Fruit fly (Drosophila melanogaster) whole organism, adult: ENCODE data around the gene CG5989.
A peak's percentile ranks its signal among the peaks of the same experiment; 100 is the strongest.

Source experiments
- CG11617 ChIP-seq: fragments of 200-800 bp; sonication (Bioruptor generic); optimal IDR thresholded peaks from 2 replicates; lab custom pipeline; 2017; ENCODE audit warnings: mild to moderate bottlenecking, missing biosample characterization, missing genetic modification reagents, missing genetic modification characterization
- CG12768 ChIP-seq: fragments of 200-800 bp; sonication (Bioruptor generic); optimal IDR thresholded peaks from 2 replicates; lab custom pipeline; 2017; ENCODE audit warnings: missing biosample characterization, missing genetic modification characterization, mild to moderate bottlenecking, moderate library complexity, missing genetic modification reagents
- CG14711 ChIP-seq: fragments of 200-800 bp; sonication (Bioruptor generic); optimal IDR thresholded peaks from 2 replicates; lab custom pipeline; 2018; ENCODE audit warnings: missing biosample characterization, mild to moderate bottlenecking, missing genetic modification characterization, moderate library complexity
- CG1620 ChIP-seq: fragments of 200-800 bp; sonication (Bioruptor generic); optimal IDR thresholded peaks from 2 replicates; lab custom pipeline; 2016; ENCODE audit warnings: missing biosample characterization, missing genetic modification characterization
- CG33017 ChIP-seq: fragments of 200-800 bp; sonication (Bioruptor generic); optimal IDR thresholded peaks from 2 replicates; lab custom pipeline; 2018; ENCODE audit warnings: missing biosample characterization, mild to moderate bottlenecking, missing genetic modification characterization, moderate library complexity
- CG5204 ChIP-seq: fragments of 200-800 bp; sonication (Bioruptor generic); optimal IDR thresholded peaks from 2 replicates; lab custom pipeline; 2016; ENCODE audit warnings: missing biosample characterization, missing genetic modification characterization
- CG7045 ChIP-seq: fragments of 200-800 bp; sonication (Bioruptor generic); optimal IDR thresholded peaks from 2 replicates; lab custom pipeline; 2017; ENCODE audit warnings: missing biosample characterization, mild to moderate bottlenecking, missing genetic modification characterization
- CG7101 ChIP-seq: fragments of 200-800 bp; sonication (Bioruptor generic); optimal IDR thresholded peaks from 2 replicates; lab custom pipeline; 2018; ENCODE audit warnings: missing biosample characterization, mild to moderate bottlenecking, missing genetic modification characterization, moderate library complexity
- Clk ChIP-seq: fragments of 200-800 bp; sonication (Bioruptor generic); optimal IDR thresholded peaks from 2 replicates; lab custom pipeline; 2017; ENCODE audit warnings: missing biosample characterization, missing genetic modification characterization
- Crg-1 ChIP-seq: fragments of 200-800 bp; sonication (Bioruptor generic); optimal IDR thresholded peaks from 2 replicates; lab custom pipeline; 2016; ENCODE audit warnings: missing biosample characterization, missing genetic modification characterization
- Hr96 ChIP-seq: fragments of 200-800 bp; sonication (Bioruptor generic); optimal IDR thresholded peaks from 2 replicates; lab custom pipeline; 2016; ENCODE audit warnings: missing biosample characterization, missing genetic modification characterization
- Mnt ChIP-seq: fragments of 200-800 bp; sonication (Bioruptor generic); optimal IDR thresholded peaks from 2 replicates; lab custom pipeline; 2016; ENCODE audit warnings: missing biosample characterization, mild to moderate bottlenecking, missing genetic modification characterization
- bab1 ChIP-seq: fragments of 200-800 bp; sonication (Bioruptor generic); optimal IDR thresholded peaks from 3 replicates; lab custom pipeline; 2019; ENCODE audit warnings: missing biosample characterization, mild to moderate bottlenecking, missing genetic modification characterization, moderate library complexity
- cic ChIP-seq: fragments of 200-800 bp; sonication (Bioruptor generic); optimal IDR thresholded peaks from 2 replicates; lab custom pipeline; 2017; ENCODE audit warnings: missing biosample characterization, mild to moderate bottlenecking, missing genetic modification characterization, moderate library complexity
- cnc ChIP-seq, 2 experiments: fragments of >200 bp; optimal IDR thresholded peaks; 2 replicates each; lab custom pipeline; 2017
- kay ChIP-seq: fragments of 200-800 bp; sonication (Bioruptor generic); peaks from one replicate; lab custom pipeline; 2016; ENCODE audit warnings: missing biosample characterization, missing genetic modification characterization, borderline replicate concordance
- ovo ChIP-seq: fragments of 200-800 bp; sonication (Bioruptor generic); optimal IDR thresholded peaks from 2 replicates; lab custom pipeline; 2016; ENCODE audit warnings: missing biosample characterization, missing genetic modification characterization
- pad ChIP-seq: fragments of 200-800 bp; sonication (Bioruptor generic); optimal IDR thresholded peaks from 3 replicates; lab custom pipeline; 2017; ENCODE audit warnings: missing biosample characterization, missing genetic modification characterization, mild to moderate bottlenecking, moderate library complexity, missing genetic modification reagents
- tj ChIP-seq: fragments of 200-800 bp; sonication (Bioruptor generic); optimal IDR thresholded peaks from 3 replicates; lab custom pipeline; 2017; ENCODE audit warnings: missing biosample characterization, mild to moderate bottlenecking, missing genetic modification characterization, moderate library complexity
- toe ChIP-seq: fragments of 200-800 bp; sonication (Bioruptor generic); optimal IDR thresholded peaks from 2 replicates; lab custom pipeline; 2016; ENCODE audit warnings: missing biosample characterization, missing genetic modification characterization

The CG5989 gene

DNA sequence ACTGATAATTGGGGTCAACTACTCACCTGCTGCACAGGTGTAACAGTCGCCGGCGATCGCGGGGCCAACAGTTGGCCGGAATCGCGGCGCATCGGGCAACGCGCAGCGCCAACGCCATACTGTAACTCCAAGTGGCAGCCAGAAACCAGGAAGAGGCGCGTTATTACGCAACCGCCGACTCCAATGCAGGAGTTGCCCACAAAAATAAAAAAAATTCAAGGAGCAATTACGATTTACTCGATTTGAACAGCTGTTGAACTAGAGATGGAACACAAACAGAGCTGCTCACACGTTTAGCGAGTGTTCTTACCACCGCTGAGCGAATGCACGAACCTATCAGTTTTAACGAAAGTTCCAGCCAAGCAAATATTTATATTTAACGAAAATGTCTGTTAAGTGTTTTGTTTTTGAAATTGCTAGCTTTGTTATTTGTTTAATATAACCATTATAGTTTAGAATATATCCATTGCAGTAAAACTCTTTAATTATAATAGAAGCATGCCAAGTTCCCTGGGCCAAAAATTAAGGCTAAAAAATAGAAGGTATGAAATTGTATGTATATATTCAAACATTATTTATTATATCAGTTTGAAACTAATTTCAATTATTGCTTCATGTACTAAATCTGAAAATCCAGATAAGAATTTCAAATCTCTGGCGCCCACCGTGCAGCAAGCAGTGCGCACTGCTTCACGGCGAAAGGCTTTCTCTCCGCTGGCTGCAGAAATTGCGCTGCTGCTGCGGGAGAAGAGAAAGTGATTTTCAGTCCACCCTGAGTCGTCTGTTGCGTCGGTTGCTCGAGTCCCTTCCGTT is at the start of gene CG5989, which contains the start of gene CG6282:
Gene CG5989, minus strand, starts transcription at position 270 of the 813 bp plus-strand sequence.
Gene CG6282, plus strand, starts transcription at position 778 of the 813 bp plus-strand sequence.
- TF ChIP-seq cic (GFP tag; lab: Kevin White, UChicago) (no peak), CG1620 (no peak), CG14711 (tag; lab: Kevin White, UChicago) (peak; percentile 81), CG7101 (peak; percentile 5), tj (GFP tag; lab: Kevin White, UChicago) (no peak), CG11617 (GFP tag; lab: Kevin White, UChicago) (no peak), cnc (optimal IDR thresholded peaks at IDR 0.05; lab: Kevin White, UChicago) (no peak), pad (GFP tag; lab: Kevin White, UChicago) (no peak), Crg-1 (GFP tag; lab: Kevin White, UChicago) (no peak), Hr96 (GFP tag; lab: Kevin White, UChicago) (peak; percentile 7), toe (peak; percentile 12), CG12768 (GFP tag; lab: Kevin White, UChicago) (no peak), CG33017 (tag; lab: Kevin White, UChicago) (peak; percentile 9), Clk (no peak), bab1 (no peak), CG5204 (GFP tag; lab: Kevin White, UChicago) (peak; percentile 45), Mnt (GFP tag; lab: Kevin White, UChicago) (peak; percentile 31), kay (GFP tag; lab: Kevin White, UChicago) (no peak), CG7045 (GFP tag; lab: Kevin White, UChicago) (peak; percentile 49)

- no peak for TF ChIP-seq Clk
- TF ChIP-seq cnc (optimal IDR thresholded peaks at IDR 0.05; lab: Kevin White, UChicago), result no peak
Observed at dm6 chr3L:8653572-8653971, 49.6 kb upstream of the CG5989 start.

DNA sequence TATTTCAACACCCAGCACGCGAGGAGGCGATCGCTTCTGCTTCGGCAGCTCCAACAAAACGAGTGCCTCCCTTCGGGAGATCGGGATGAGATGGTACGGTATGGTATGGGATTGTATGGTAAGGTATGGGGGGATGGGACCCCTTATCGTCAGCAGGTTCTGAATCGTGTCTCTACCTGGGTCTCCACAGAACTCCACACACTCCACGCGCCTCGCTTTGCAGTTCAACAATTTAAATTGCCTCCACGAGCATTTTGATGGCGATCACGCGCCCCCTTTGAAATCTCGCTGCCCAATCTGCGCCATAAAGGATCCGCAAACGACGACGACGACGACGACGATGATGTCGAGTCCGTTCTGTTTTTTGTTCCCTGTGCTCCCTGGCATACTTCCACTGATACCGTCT is 48.6 kb upstream of the CG5989 start:
- TF ChIP-seq cic (GFP tag; lab: Kevin White, UChicago) (no peak), CG12768 (GFP tag; lab: Kevin White, UChicago) (no peak), CG7045 (GFP tag; lab: Kevin White, UChicago) (no peak), Crg-1 (GFP tag; lab: Kevin White, UChicago) (no peak), ovo (GFP tag; lab: Kevin White, UChicago) (no peak), Clk (no peak), tj (GFP tag; lab: Kevin White, UChicago) (no peak), kay (GFP tag; lab: Kevin White, UChicago) (no peak), CG33017 (tag; lab: Kevin White, UChicago) (no peak), Mnt (GFP tag; lab: Kevin White, UChicago) (no peak), Hr96 (GFP tag; lab: Kevin White, UChicago) (no peak), CG11617 (GFP tag; lab: Kevin White, UChicago) (no peak), bab1 (no peak), CG1620 (no peak), CG14711 (tag; lab: Kevin White, UChicago) (no peak), pad (GFP tag; lab: Kevin White, UChicago) (no peak), CG7101 (no peak), CG5204 (GFP tag; lab: Kevin White, UChicago) (no peak)

dm6 chr3L:8651876-8652571 is 48.1 kb upstream of the CG5989 start:
- TF ChIP-seq CG5204 (GFP tag; lab: Kevin White, UChicago) (no peak), CG12768 (GFP tag; lab: Kevin White, UChicago) (no peak), tj (GFP tag; lab: Kevin White, UChicago) (no peak), Hr96 (GFP tag; lab: Kevin White, UChicago) (no peak), toe (no peak), bab1 (peak; percentile 63), Crg-1 (GFP tag; lab: Kevin White, UChicago) (no peak), ovo (GFP tag; lab: Kevin White, UChicago) (no peak), CG33017 (tag; lab: Kevin White, UChicago) (no peak), CG7045 (GFP tag; lab: Kevin White, UChicago) (no peak), CG1620 (no peak), kay (GFP tag; lab: Kevin White, UChicago) (peak; percentile 23), cic (GFP tag; lab: Kevin White, UChicago) (no peak)

dm6 chr3L:8648836-8649235 is 44.9 kb upstream of the CG5989 start, which contains the start of gene Arr2:
Gene Arr2, minus strand, starts transcription at chr3L:8648936.
- peak; percentile 46 for TF ChIP-seq kay (GFP tag; lab: Kevin White, UChicago)
- TF ChIP-seq pad (GFP tag; lab: Kevin White, UChicago), result no peak

DNA sequence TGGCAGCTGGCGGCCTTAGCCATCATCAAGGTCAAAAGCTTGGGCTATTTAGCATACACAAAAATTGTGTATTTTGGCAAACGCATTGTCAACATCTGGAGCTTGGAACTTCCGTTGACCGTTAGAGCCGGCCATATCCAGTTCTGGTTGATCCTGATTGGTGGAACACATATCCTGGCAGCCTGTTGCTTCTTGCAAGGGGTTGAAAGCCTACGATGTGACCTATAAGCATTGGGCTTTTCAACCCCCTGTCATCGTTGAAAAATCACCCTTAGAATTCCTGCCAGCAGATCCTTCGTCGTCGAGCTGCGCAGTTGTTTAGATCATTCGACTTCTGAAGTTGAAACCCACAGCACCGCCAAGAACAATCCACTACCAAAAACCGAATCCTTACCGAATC is 42.9 kb upstream of the CG5989 start, which contains the start of the genes CG13305 and Pex7:
Gene CG13305, minus strand, starts transcription at position 2 of the 400 bp plus-strand sequence.
Gene Pex7, plus strand, starts transcription at position 325 of the 400 bp plus-strand sequence.
- no peak for TF ChIP-seq bab1
- no peak for TF ChIP-seq Hr96 (GFP tag; lab: Kevin White, UChicago)
- no peak for TF ChIP-seq toe
- no peak for TF ChIP-seq kay (GFP tag; lab: Kevin White, UChicago)
- TF ChIP-seq Crg-1 (GFP tag; lab: Kevin White, UChicago), result no peak
- no peak for TF ChIP-seq CG12768 (GFP tag; lab: Kevin White, UChicago)
- TF ChIP-seq CG7045 (GFP tag; lab: Kevin White, UChicago), result no peak
- TF ChIP-seq tj (GFP tag; lab: Kevin White, UChicago), result no peak
- TF ChIP-seq ovo (GFP tag; lab: Kevin White, UChicago), result no peak
- TF ChIP-seq cic (GFP tag; lab: Kevin White, UChicago), result no peak
- TF ChIP-seq CG7101, result no peak
